Fruit fly (Drosophila melanogaster): Measurements from ENCODE around the gene CG6761.

dm6 chr3L:9677260-9677659 lies 26.1 kb downstream of the CG6761 start:
- TF ChIP-seq usp (GFP tag; optimal IDR thresholded peaks at IDR 0.05): no peak
- TF ChIP-seq EcR (GFP tag; optimal IDR thresholded peaks at IDR 0.05): no peak
- TF ChIP-seq CG8478 (optimal IDR thresholded peaks at IDR 0.05): no peak
- no peak for TF ChIP-seq Dll (optimal IDR thresholded peaks at IDR 0.05)
- no peak for TF ChIP-seq psq (optimal IDR thresholded peaks at IDR 0.05)
